Worm (Caenorhabditis elegans) whole organism, L2 larva: Measurements from ENCODE around the gene pdfr-1.

Experiments used
- R02D3.7 ChIP-seq: fragments of 150-350 bp; optimal IDR thresholded peaks from 2 replicates; lab custom pipeline; 2014; ENCODE audit warnings: missing biosample characterization, missing genetic modification characterization
- lin-39 ChIP-seq: fragments of 150-350 bp; optimal IDR thresholded peaks from 2 replicates; lab custom pipeline; 2014; ENCODE audit warnings: missing biosample characterization, missing genetic modification reagents, missing genetic modification characterization
- mdl-1 ChIP-seq, 2 experiments: fragments of 150-350 bp in 1 of 2; sonication (generic microtip) in 1 of 2; optimal IDR thresholded peaks; 2 replicates each; lab custom pipeline; 2017; ENCODE audit warnings: missing biosample characterization in 2 of 2, missing genetic modification characterization in 2 of 2
- nhr-10 ChIP-seq: sonication (generic microtip); optimal IDR thresholded peaks from 2 replicates; lab custom pipeline; 2017; ENCODE audit warnings: missing biosample characterization, missing genetic modification characterization
- nhr-11 ChIP-seq: fragments of 150-350 bp; optimal IDR thresholded peaks from 2 replicates; lab custom pipeline; 2014; ENCODE audit warnings: missing biosample characterization, missing genetic modification characterization
- sem-4 ChIP-seq: fragments of 150-350 bp; optimal IDR thresholded peaks from 2 replicates; lab custom pipeline; 2014; ENCODE audit warnings: missing biosample characterization, missing genetic modification reagents, missing genetic modification characterization
- ztf-4 ChIP-seq: fragments of 150-350 bp; optimal IDR thresholded peaks from 2 replicates; lab custom pipeline; 2014; ENCODE audit warnings: missing biosample characterization, missing genetic modification characterization

DNA sequence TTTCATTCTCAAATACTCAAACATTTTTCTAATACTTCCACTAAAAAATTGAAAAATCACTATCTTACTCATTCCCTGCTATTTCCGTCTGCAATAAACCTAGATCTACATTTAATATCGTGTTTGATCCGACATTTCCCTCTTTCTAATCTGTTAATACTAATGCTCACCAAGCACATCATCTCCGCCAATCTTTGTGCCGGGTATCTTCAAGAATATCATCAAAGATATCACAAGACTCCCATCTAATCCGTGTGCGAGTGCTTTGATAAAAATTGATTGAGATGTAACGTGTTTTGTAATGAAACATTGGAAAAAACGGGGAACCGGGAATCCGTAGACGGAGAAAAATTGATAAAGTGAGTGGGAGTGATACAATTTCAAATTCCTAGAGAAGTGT is 27.4 kb upstream of the pdfr-1 start:
- no peak for TF ChIP-seq nhr-10 (tag; lab: Kevin White, UChicago)
- TF ChIP-seq sem-4 (tag; lab: Kevin White, UChicago), result no peak
- TF ChIP-seq lin-39 (tag; lab: Kevin White, UChicago), result no peak
- TF ChIP-seq mdl-1 (tag; optimal IDR thresholded peaks at IDR 0.05; lab: Kevin White, UChicago), result no peak
- no peak for TF ChIP-seq ztf-4 (tag; lab: Kevin White, UChicago)
- TF ChIP-seq R02D3.7 (tag; lab: Kevin White, UChicago), result no peak
- no peak for TF ChIP-seq nhr-11 (tag; lab: Kevin White, UChicago)
